Fruit fly (Drosophila melanogaster): Measurements from ENCODE around the gene mRpS34.

dm6 chr3L:16327776-16328175 is 20.1 kb upstream of the mRpS34 start, which contains the start of gene CG13038:
- TF ChIP-seq caup (GFP tag; optimal IDR thresholded peaks at IDR 0.05; ENCODE audit: severe bottlenecking) (no peak), CG11093 (GFP tag; IDR thresholded peaks at IDR 0.05) (no peak), CG4617 (GFP tag; optimal IDR thresholded peaks at IDR 0.05; ENCODE audit: borderline replicate concordance) (no peak)
